Worm (Caenorhabditis elegans): ENCODE results near the gene F48E8.3.

DNA sequence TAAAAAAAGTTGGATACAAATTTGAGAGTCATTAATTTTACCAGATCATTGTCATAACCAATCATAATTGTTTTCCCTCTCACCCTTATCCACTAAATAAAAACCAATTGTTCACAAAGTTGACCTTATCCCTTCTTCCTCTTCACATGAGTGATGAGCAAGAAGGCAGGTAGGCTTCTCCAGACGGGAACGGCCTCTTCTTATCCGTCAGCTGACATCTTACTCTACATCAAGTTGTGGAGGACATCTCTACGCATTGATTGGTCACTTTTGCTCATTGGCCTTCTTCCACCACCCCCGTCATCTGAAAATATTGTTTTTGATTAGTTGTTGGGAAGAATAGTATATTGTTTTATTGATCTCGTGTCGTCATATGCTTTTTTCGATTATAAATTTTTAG, 25.2 kb downstream of the F48E8.3 start:
- TF ChIP-seq nhr-12 (tag; optimal IDR thresholded peaks at IDR 0.05) (no peak), C34F6.9 (tag; optimal IDR thresholded peaks at IDR 0.05) (no peak), fos-1 (tag; optimal IDR thresholded peaks at IDR 0.05) (no peak), mbf-1 (tag; optimal IDR thresholded peaks at IDR 0.05) (no peak), lsy-2 (tag; optimal IDR thresholded peaks at IDR 0.05) (no peak), R02D3.7 (tag; optimal IDR thresholded peaks at IDR 0.05) (no peak)
